Fruit fly (Drosophila melanogaster) whole organism, wandering third instar larva: ENCODE results near the gene CG14966.
A peak's percentile ranks its signal among the peaks of the same experiment; 100 is the strongest.

Experiments
- Abd-B ChIP-seq: fragments of >200 bp; optimal IDR thresholded peaks from 2 replicates; lab custom pipeline; 2017; ENCODE audit warnings: missing biosample characterization, missing genetic modification characterization
- CG32264 ChIP-seq: fragments of 200-800 bp; sonication (Bioruptor generic); optimal IDR thresholded peaks from 2 replicates; lab custom pipeline; 2016; ENCODE audit warnings: missing biosample characterization, missing genetic modification characterization
- CG9705 ChIP-seq: fragments of 200-800 bp; sonication (Bioruptor generic); optimal IDR thresholded peaks from 2 replicates; lab custom pipeline; 2018; ENCODE audit warnings: missing biosample characterization, mild to moderate bottlenecking, missing genetic modification characterization
- CrebA ChIP-seq: fragments of 200-800 bp; sonication (Bioruptor generic); optimal IDR thresholded peaks from 2 replicates; lab custom pipeline; 2016; ENCODE audit warnings: missing biosample characterization, mild to moderate bottlenecking, missing genetic modification characterization, borderline replicate concordance
- Dif ChIP-seq: fragments of 200-275, 200-300 bp; sonication (Bioruptor generic); optimal IDR thresholded peaks from 2 replicates; lab custom pipeline; 2018; ENCODE audit warnings: missing biosample characterization, missing genetic modification characterization; ENCODE audit not compliant: partially characterized antibody
- HLH106 ChIP-seq: fragments of 200-800 bp; optimal IDR thresholded peaks from 3 replicates; lab custom pipeline; 2019; ENCODE audit warnings: missing biosample characterization, mild to moderate bottlenecking, missing genetic modification characterization, moderate library complexity
- Hr78 ChIP-seq: fragments of >200 bp; optimal IDR thresholded peaks from 2 replicates; lab custom pipeline; 2017; ENCODE audit warnings: missing biosample characterization, missing genetic modification characterization
- Hr83 ChIP-seq: fragments of 200-300 bp; sonication (Bioruptor generic); optimal IDR thresholded peaks from 2 replicates; lab custom pipeline; 2016; ENCODE audit warnings: missing biosample characterization, mild to moderate bottlenecking, missing genetic modification characterization, moderate library complexity; ENCODE audit not compliant: poor library complexity, severe bottlenecking
- Jra ChIP-seq: sonication (Bioruptor generic); optimal IDR thresholded peaks from 2 replicates; lab custom pipeline; 2016; ENCODE audit warnings: missing biosample characterization, missing genetic modification characterization
- Mio ChIP-seq: sonication (Bioruptor generic); optimal IDR thresholded peaks from 2 replicates; lab custom pipeline; 2016; ENCODE audit warnings: missing biosample characterization, missing genetic modification characterization
- Myc ChIP-seq: fragments of >200 bp; optimal IDR thresholded peaks from 2 replicates; lab custom pipeline; 2017
- N ChIP-seq: fragments of >200 bp; optimal IDR thresholded peaks from 2 replicates; lab custom pipeline; 2018; ENCODE audit warnings: missing biosample characterization, missing external identifiers, missing genetic modification characterization
- OdsH ChIP-seq: fragments of 200-800 bp; sonication (Bioruptor generic); optimal IDR thresholded peaks from 2 replicates; lab custom pipeline; 2016; ENCODE audit warnings: missing biosample characterization, mild to moderate bottlenecking, missing genetic modification characterization
- Rel ChIP-seq, 2 experiments: fragments of 200-800 bp; sonication (Bioruptor generic) in 1 of 2; optimal IDR thresholded peaks; 2 replicates in 1 of 2; 3 replicates in 1 of 2; lab custom pipeline; 2016 to 2019; ENCODE audit warnings: mild to moderate bottlenecking in 2 of 2, missing biosample characterization in 2 of 2, missing genetic modification characterization in 2 of 2, moderate library complexity in 1 of 2
- Sp1 ChIP-seq: fragments of 200-800 bp; sonication (Bioruptor generic); optimal IDR thresholded peaks from 3 replicates; lab custom pipeline; 2019; ENCODE audit warnings: missing biosample characterization, mild to moderate bottlenecking, missing genetic modification characterization, moderate library complexity
- Vsx2 ChIP-seq: fragments of 200-300, 225-300 bp; sonication (Bioruptor generic); optimal IDR thresholded peaks from 2 replicates; lab custom pipeline; 2018; ENCODE audit warnings: missing biosample characterization, missing genetic modification characterization; ENCODE audit not compliant: partially characterized antibody
- br ChIP-seq: fragments of 200-800 bp; sonication (Bioruptor generic); optimal IDR thresholded peaks from 2 replicates; lab custom pipeline; 2016; ENCODE audit warnings: missing biosample characterization, missing genetic modification characterization
- brk ChIP-seq: fragments of 200-800 bp; sonication (Bioruptor generic); optimal IDR thresholded peaks from 2 replicates; lab custom pipeline; 2016; ENCODE audit warnings: missing biosample characterization, mild to moderate bottlenecking, missing genetic modification characterization
- dmrt93B ChIP-seq: fragments of 200-800 bp; sonication (Bioruptor generic); optimal IDR thresholded peaks from 2 replicates; lab custom pipeline; 2018; ENCODE audit warnings: missing biosample characterization, mild to moderate bottlenecking, missing genetic modification characterization
- dsf ChIP-seq: sonication (Bioruptor generic); optimal IDR thresholded peaks from 2 replicates; lab custom pipeline; 2016; ENCODE audit warnings: missing biosample characterization, missing genetic modification characterization, borderline replicate concordance
- ey ChIP-seq: fragments of 200-800 bp; sonication (Bioruptor generic); optimal IDR thresholded peaks from 2 replicates; lab custom pipeline; 2016; ENCODE audit warnings: missing biosample characterization, missing genetic modification characterization
- foxo ChIP-seq, 2 experiments: fragments of 200-800 bp; sonication (Bioruptor generic); optimal IDR thresholded peaks; 2 replicates in 1 of 2; 3 replicates in 1 of 2; lab custom pipeline; 2016 to 2017; ENCODE audit warnings: missing biosample characterization in 2 of 2, missing genetic modification characterization in 2 of 2
- fru ChIP-seq: fragments of 200-800 bp; sonication (Bioruptor generic); optimal IDR thresholded peaks from 3 replicates; lab custom pipeline; 2016; ENCODE audit warnings: missing biosample characterization, mild to moderate bottlenecking, missing genetic modification characterization
- h ChIP-seq: fragments of 200-800 bp; sonication (Bioruptor generic); optimal IDR thresholded peaks from 3 replicates; lab custom pipeline; 2016; ENCODE audit warnings: missing biosample characterization, mild to moderate bottlenecking, missing genetic modification characterization
- jim ChIP-seq: fragments of 175-275, 200-325 bp; sonication (Bioruptor generic); optimal IDR thresholded peaks from 2 replicates; lab custom pipeline; 2016; ENCODE audit warnings: missing biosample characterization, mild to moderate bottlenecking, missing genetic modification characterization
- lola ChIP-seq: fragments of >200 bp; optimal IDR thresholded peaks from 2 replicates; lab custom pipeline; 2017; ENCODE audit warnings: missing biosample characterization, missing genetic modification characterization
- pan ChIP-seq: fragments of >200 bp; optimal IDR thresholded peaks from 2 replicates; lab custom pipeline; 2017
- psq ChIP-seq: fragments of 200-800 bp; sonication (Bioruptor generic); optimal IDR thresholded peaks from 3 replicates; lab custom pipeline; 2017; ENCODE audit warnings: missing biosample characterization, mild to moderate bottlenecking, missing genetic modification characterization, moderate library complexity
- rgr ChIP-seq: fragments of 200-800 bp; sonication (Bioruptor generic); optimal IDR thresholded peaks from 3 replicates; lab custom pipeline; 2016; ENCODE audit warnings: missing biosample characterization, mild to moderate bottlenecking, missing genetic modification characterization
- sage ChIP-seq: fragments of 200-800 bp; sonication (Bioruptor generic); optimal IDR thresholded peaks from 2 replicates; lab custom pipeline; 2016; ENCODE audit warnings: missing biosample characterization, mild to moderate bottlenecking, missing genetic modification characterization
- sv ChIP-seq: fragments of 200-800 bp; sonication (Bioruptor generic); optimal IDR thresholded peaks from 3 replicates; lab custom pipeline; 2016; ENCODE audit warnings: missing biosample characterization, missing genetic modification characterization
- tai ChIP-seq: sonication (Bioruptor generic); optimal IDR thresholded peaks from 2 replicates; lab custom pipeline; 2016; ENCODE audit warnings: missing biosample characterization, missing genetic modification characterization
- woc ChIP-seq: sonication (Bioruptor generic); optimal IDR thresholded peaks from 2 replicates; lab custom pipeline; 2016; ENCODE audit warnings: missing biosample characterization, mild to moderate bottlenecking, missing genetic modification characterization

The CG14966 gene

dm6 chr3L:3205349-3205748 is 7.9 kb upstream of the CG14966 start, which contains the start of gene CG32277:
Gene CG32277 (minus strand): TSS chr3L:3205449.
- no peak for TF ChIP-seq foxo (GFP tag; optimal IDR thresholded peaks at IDR 0.05; lab: Kevin White, UChicago)
- TF ChIP-seq woc (GFP tag; lab: Kevin White, UChicago): no peak
- no peak for TF ChIP-seq lola (GFP tag; lab: Kevin White, UChicago)
- no peak for TF ChIP-seq Myc (lab: Kevin White, UChicago)
- no peak for TF ChIP-seq CG9705
- no peak for TF ChIP-seq brk (GFP tag; lab: Kevin White, UChicago)
- no peak for TF ChIP-seq CrebA (GFP tag; lab: Kevin White, UChicago)
- no peak for TF ChIP-seq tai (GFP tag; lab: Kevin White, UChicago)
- TF ChIP-seq ey: no peak
- no peak for TF ChIP-seq Dif (GFP tag; lab: Kevin White, UChicago)
- no peak for TF ChIP-seq Mio (GFP tag; lab: Kevin White, UChicago)
- TF ChIP-seq dmrt93B (GFP tag; lab: Kevin White, UChicago): no peak
- no peak for TF ChIP-seq Vsx2 (GFP tag; lab: Kevin White, UChicago)
- TF ChIP-seq Rel (GFP tag; optimal IDR thresholded peaks at IDR 0.05; lab: Kevin White, UChicago): no peak
- TF ChIP-seq Rel (tag; optimal IDR thresholded peaks at IDR 0.05; lab: Kevin White, UChicago): no peak
- TF ChIP-seq Abd-B (GFP tag; lab: Kevin White, UChicago): no peak
- no peak for TF ChIP-seq rgr (GFP tag; lab: Kevin White, UChicago)

dm6 chr3L:3204348-3204747 is 6.9 kb upstream of the CG14966 start, which contains the start of gene CG33159:
Gene CG33159 (minus strand): TSS chr3L:3204448.
- TF ChIP-seq rgr (GFP tag; lab: Kevin White, UChicago) (no peak), ey (no peak), Sp1 (no peak), dmrt93B (GFP tag; lab: Kevin White, UChicago) (no peak), sage (GFP tag; lab: Kevin White, UChicago) (no peak), sv (GFP tag; lab: Kevin White, UChicago) (no peak), dsf (no peak), psq (no peak), br (GFP tag; lab: Kevin White, UChicago) (no peak), Hr78 (no peak), HLH106 (tag; lab: Kevin White, UChicago) (no peak), lola (GFP tag; lab: Kevin White, UChicago) (no peak), N (GFP tag; lab: Kevin White, UChicago) (no peak), CrebA (GFP tag; lab: Kevin White, UChicago) (no peak), foxo (GFP tag; optimal IDR thresholded peaks at IDR 0.05; lab: Kevin White, UChicago) (no peak), Vsx2 (GFP tag; lab: Kevin White, UChicago) (no peak), Jra (GFP tag; lab: Kevin White, UChicago) (no peak), Myc (lab: Kevin White, UChicago) (no peak), brk (GFP tag; lab: Kevin White, UChicago) (no peak)

dm6 chr3L:3203062-3203461 is 5.6 kb upstream of the CG14966 start, which contains the start of gene CG32271:
Gene CG32271 (minus strand): TSS chr3L:3203162.
- TF ChIP-seq CG9705: no peak
- no peak for TF ChIP-seq Mio (GFP tag; lab: Kevin White, UChicago)
- no peak for TF ChIP-seq Hr78
- no peak for TF ChIP-seq dmrt93B (GFP tag; lab: Kevin White, UChicago)

dm6 chr3L:3198447-3199402 is 1.3 kb upstream of the CG14966 start, which contains the start of the genes CG32276 and gry:
Gene CG32276 (minus strand): TSS chr3L:3199047.
Gene gry (plus strand): TSS chr3L:3199090.
- TF ChIP-seq woc (GFP tag; lab: Kevin White, UChicago): peak; percentile 88
- TF ChIP-seq jim (GFP tag; lab: Kevin White, UChicago): peak; percentile 90
- peak; percentile 80 for TF ChIP-seq Sp1
- TF ChIP-seq h (GFP tag; lab: Kevin White, UChicago): peak; percentile 90
- TF ChIP-seq Hr83 (GFP tag; lab: Kevin White, UChicago): peak; percentile 57
- TF ChIP-seq psq: peak; percentile 62
- peak; percentile 79 for TF ChIP-seq HLH106 (tag; lab: Kevin White, UChicago)
- peak; percentile 69 for TF ChIP-seq sv (GFP tag; lab: Kevin White, UChicago)
- peak in 1 of 2 experiments; percentile 90 for TF ChIP-seq foxo (GFP tag; optimal IDR thresholded peaks at IDR 0.05; lab: Kevin White, UChicago)
- TF ChIP-seq Hr78: no peak
- TF ChIP-seq CG32264 (GFP tag; lab: Kevin White, UChicago): peak; percentile 18
- TF ChIP-seq fru: peak; percentile 89
- no peak for TF ChIP-seq dmrt93B (GFP tag; lab: Kevin White, UChicago)
- peak; percentile 97 for TF ChIP-seq CrebA (GFP tag; lab: Kevin White, UChicago)
- TF ChIP-seq OdsH (GFP tag; lab: Kevin White, UChicago): peak; percentile 75
- peak; percentile 83 for TF ChIP-seq Myc (lab: Kevin White, UChicago)
- no peak for TF ChIP-seq Rel (GFP tag; optimal IDR thresholded peaks at IDR 0.05; lab: Kevin White, UChicago)
- TF ChIP-seq Rel (tag; optimal IDR thresholded peaks at IDR 0.05; lab: Kevin White, UChicago): peak; percentile 73
- peak; percentile 76 for TF ChIP-seq ey
- TF ChIP-seq br (GFP tag; lab: Kevin White, UChicago): peak; percentile 81
- no peak for TF ChIP-seq pan (lab: Kevin White, UChicago)
- TF ChIP-seq Abd-B (GFP tag; lab: Kevin White, UChicago): no peak
- peak; percentile 63 for TF ChIP-seq CG9705
- TF ChIP-seq Mio (GFP tag; lab: Kevin White, UChicago): no peak
- peak; percentile 87 for TF ChIP-seq rgr (GFP tag; lab: Kevin White, UChicago)
- TF ChIP-seq Dif (GFP tag; lab: Kevin White, UChicago): no peak
